Fruit fly (Drosophila melanogaster) whole organism, adult: ENCODE results near the gene ZnT33D.

Source experiments
- CG11617 ChIP-seq: fragments of 200-800 bp; sonication (Bioruptor generic); optimal IDR thresholded peaks from 2 replicates; lab custom pipeline; 2017; ENCODE audit warnings: mild to moderate bottlenecking, missing biosample characterization, missing genetic modification reagents, missing genetic modification characterization
- CG12768 ChIP-seq: fragments of 200-800 bp; sonication (Bioruptor generic); optimal IDR thresholded peaks from 2 replicates; lab custom pipeline; 2017; ENCODE audit warnings: missing biosample characterization, missing genetic modification characterization, mild to moderate bottlenecking, moderate library complexity, missing genetic modification reagents
- CG14711 ChIP-seq: fragments of 200-800 bp; sonication (Bioruptor generic); optimal IDR thresholded peaks from 2 replicates; lab custom pipeline; 2018; ENCODE audit warnings: missing biosample characterization, mild to moderate bottlenecking, missing genetic modification characterization, moderate library complexity
- CG1620 ChIP-seq: fragments of 200-800 bp; sonication (Bioruptor generic); optimal IDR thresholded peaks from 2 replicates; lab custom pipeline; 2016; ENCODE audit warnings: missing biosample characterization, missing genetic modification characterization
- CG5204 ChIP-seq: fragments of 200-800 bp; sonication (Bioruptor generic); optimal IDR thresholded peaks from 2 replicates; lab custom pipeline; 2016; ENCODE audit warnings: missing biosample characterization, missing genetic modification characterization
- CG7045 ChIP-seq: fragments of 200-800 bp; sonication (Bioruptor generic); optimal IDR thresholded peaks from 2 replicates; lab custom pipeline; 2017; ENCODE audit warnings: missing biosample characterization, mild to moderate bottlenecking, missing genetic modification characterization
- CG7101 ChIP-seq: fragments of 200-800 bp; sonication (Bioruptor generic); optimal IDR thresholded peaks from 2 replicates; lab custom pipeline; 2018; ENCODE audit warnings: missing biosample characterization, mild to moderate bottlenecking, missing genetic modification characterization, moderate library complexity
- Clk ChIP-seq: fragments of 200-800 bp; sonication (Bioruptor generic); optimal IDR thresholded peaks from 2 replicates; lab custom pipeline; 2017; ENCODE audit warnings: missing biosample characterization, missing genetic modification characterization
- Crg-1 ChIP-seq: fragments of 200-800 bp; sonication (Bioruptor generic); optimal IDR thresholded peaks from 2 replicates; lab custom pipeline; 2016; ENCODE audit warnings: missing biosample characterization, missing genetic modification characterization
- Hr96 ChIP-seq: fragments of 200-800 bp; sonication (Bioruptor generic); optimal IDR thresholded peaks from 2 replicates; lab custom pipeline; 2016; ENCODE audit warnings: missing biosample characterization, missing genetic modification characterization
- Mnt ChIP-seq: fragments of 200-800 bp; sonication (Bioruptor generic); optimal IDR thresholded peaks from 2 replicates; lab custom pipeline; 2016; ENCODE audit warnings: missing biosample characterization, mild to moderate bottlenecking, missing genetic modification characterization
- bab1 ChIP-seq: fragments of 200-800 bp; sonication (Bioruptor generic); optimal IDR thresholded peaks from 3 replicates; lab custom pipeline; 2019; ENCODE audit warnings: missing biosample characterization, mild to moderate bottlenecking, missing genetic modification characterization, moderate library complexity
- cic ChIP-seq: fragments of 200-800 bp; sonication (Bioruptor generic); optimal IDR thresholded peaks from 2 replicates; lab custom pipeline; 2017; ENCODE audit warnings: missing biosample characterization, mild to moderate bottlenecking, missing genetic modification characterization, moderate library complexity
- cnc ChIP-seq, 2 experiments: fragments of >200 bp; optimal IDR thresholded peaks; 2 replicates each; lab custom pipeline; 2017
- kay ChIP-seq: fragments of 200-800 bp; sonication (Bioruptor generic); peaks from one replicate; lab custom pipeline; 2016; ENCODE audit warnings: missing biosample characterization, missing genetic modification characterization, borderline replicate concordance
- ovo ChIP-seq: fragments of 200-800 bp; sonication (Bioruptor generic); optimal IDR thresholded peaks from 2 replicates; lab custom pipeline; 2016; ENCODE audit warnings: missing biosample characterization, missing genetic modification characterization
- pad ChIP-seq: fragments of 200-800 bp; sonication (Bioruptor generic); optimal IDR thresholded peaks from 3 replicates; lab custom pipeline; 2017; ENCODE audit warnings: missing biosample characterization, missing genetic modification characterization, mild to moderate bottlenecking, moderate library complexity, missing genetic modification reagents
- tj ChIP-seq: fragments of 200-800 bp; sonication (Bioruptor generic); optimal IDR thresholded peaks from 3 replicates; lab custom pipeline; 2017; ENCODE audit warnings: missing biosample characterization, mild to moderate bottlenecking, missing genetic modification characterization, moderate library complexity
- toe ChIP-seq: fragments of 200-800 bp; sonication (Bioruptor generic); optimal IDR thresholded peaks from 2 replicates; lab custom pipeline; 2016; ENCODE audit warnings: missing biosample characterization, missing genetic modification characterization

The ZnT33D gene

DNA sequence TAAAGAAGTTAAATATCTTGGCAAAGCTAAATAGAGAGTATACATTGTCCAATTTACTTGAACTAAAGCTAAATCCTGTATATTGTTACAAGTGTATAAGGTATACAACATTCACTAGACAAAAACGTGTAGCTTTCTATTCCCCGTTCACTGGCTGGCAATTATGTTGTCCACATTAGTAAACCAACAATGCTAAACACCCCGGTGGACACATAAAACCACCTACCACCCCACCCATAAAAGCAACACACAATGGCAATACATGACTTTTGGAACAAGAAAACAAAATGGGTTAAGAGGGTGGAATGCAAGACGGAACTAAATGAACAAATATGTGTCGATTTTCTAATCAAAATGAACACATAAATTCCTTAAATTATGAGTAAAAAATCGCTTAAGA, at the start of gene ZnT33D:
TSS of gene ZnT33D (plus strand) at position 301 of the 400 bp plus-strand sequence.
- TF ChIP-seq CG11617 (GFP tag; lab: Kevin White, UChicago) (no peak), CG7045 (GFP tag; lab: Kevin White, UChicago) (no peak), pad (GFP tag; lab: Kevin White, UChicago) (no peak), CG14711 (no peak), ovo (GFP tag; lab: Kevin White, UChicago) (no peak), CG12768 (GFP tag; lab: Kevin White, UChicago) (no peak), kay (GFP tag; lab: Kevin White, UChicago) (no peak), cic (GFP tag; lab: Kevin White, UChicago) (no peak), Clk (GFP tag; lab: Kevin White, UChicago) (no peak), toe (no peak), cnc (optimal IDR thresholded peaks at IDR 0.05; lab: Kevin White, UChicago) (no peak), Crg-1 (GFP tag; lab: Kevin White, UChicago) (no peak), CG7101 (tag; lab: Kevin White, UChicago) (no peak), bab1 (GFP tag; lab: Kevin White, UChicago) (no peak), tj (no peak), CG1620 (GFP tag; lab: Kevin White, UChicago) (no peak), Mnt (GFP tag; lab: Kevin White, UChicago) (no peak)

DNA sequence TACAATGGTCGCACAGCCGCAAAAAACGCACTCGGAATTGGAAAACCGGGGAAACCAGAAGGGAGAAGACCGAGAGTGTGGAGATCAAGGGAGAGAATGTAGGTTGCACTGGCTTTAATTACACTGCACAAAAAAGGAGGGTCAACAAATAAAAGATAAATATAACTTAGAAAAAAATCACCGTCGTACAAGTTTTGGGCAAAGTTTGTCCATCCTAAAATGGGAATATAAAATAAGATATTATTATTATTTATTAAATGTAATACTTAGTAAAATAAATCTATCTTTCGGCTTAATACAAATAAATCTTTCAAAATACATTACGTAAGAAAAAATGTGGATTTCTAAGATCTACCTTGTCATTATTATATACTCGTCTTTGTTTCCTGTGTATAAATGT, 48.2 kb upstream of the ZnT33D start:
- TF ChIP-seq CG1620 (GFP tag; lab: Kevin White, UChicago) = no peak
- no peak for TF ChIP-seq ovo (GFP tag; lab: Kevin White, UChicago)
- no peak for TF ChIP-seq bab1 (GFP tag; lab: Kevin White, UChicago)
- no peak for TF ChIP-seq CG14711
- TF ChIP-seq CG7045 (GFP tag; lab: Kevin White, UChicago) = no peak
- TF ChIP-seq tj = no peak

- TF ChIP-seq Mnt (GFP tag; lab: Kevin White, UChicago) (no peak), CG7101 (tag; lab: Kevin White, UChicago) (no peak), tj (no peak), CG11617 (GFP tag; lab: Kevin White, UChicago) (no peak), Hr96 (GFP tag; lab: Kevin White, UChicago) (no peak), bab1 (GFP tag; lab: Kevin White, UChicago) (no peak), CG7045 (GFP tag; lab: Kevin White, UChicago) (no peak)
Observed at dm6 chr2L:12120000-12120399, 44.0 kb upstream of the ZnT33D start.

DNA sequence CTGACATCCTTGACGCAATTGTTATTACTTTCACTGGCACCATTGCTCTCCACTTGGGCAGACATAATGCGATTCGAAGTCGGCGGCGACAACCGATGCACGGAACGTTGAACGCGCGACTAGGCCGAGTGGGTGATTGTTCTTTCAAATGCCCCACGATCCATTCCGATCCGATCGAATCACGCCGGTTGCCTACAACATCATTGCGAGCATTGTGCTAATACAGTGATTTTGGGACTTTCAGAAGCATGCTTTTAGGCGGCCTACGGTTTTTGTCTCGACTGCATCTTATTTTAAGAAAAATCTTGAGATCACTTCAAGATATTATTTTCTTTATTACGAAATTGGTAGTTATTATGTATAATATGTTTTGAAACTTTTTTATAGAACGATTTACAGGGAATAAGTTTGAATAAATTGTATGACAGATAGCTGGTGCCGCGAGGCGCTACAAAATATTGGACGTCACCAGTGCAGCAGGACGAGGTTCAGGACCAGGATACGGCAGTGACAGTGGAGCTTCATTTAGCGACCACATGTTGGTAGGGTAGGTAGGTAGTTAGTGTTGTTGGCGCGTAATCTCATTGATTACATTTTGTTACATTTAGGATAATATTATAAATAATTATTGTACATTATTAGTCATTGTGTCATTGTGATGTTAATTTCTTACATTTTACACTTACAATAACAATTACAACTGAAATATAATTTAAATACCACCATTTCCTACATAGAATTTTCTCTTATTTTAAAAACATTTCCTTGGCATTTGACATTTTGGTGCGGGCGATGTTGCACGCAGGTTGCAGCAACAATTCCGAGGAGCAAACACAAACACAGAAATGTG, 30.5 kb upstream of the ZnT33D start, which contains the start of gene rho-6:
TSS of gene rho-6 (minus strand) at position 137 of the 850 bp plus-strand sequence.
- no peak for TF ChIP-seq ovo (GFP tag; lab: Kevin White, UChicago)
- no peak for TF ChIP-seq bab1 (GFP tag; lab: Kevin White, UChicago)
- no peak for TF ChIP-seq Clk (GFP tag; lab: Kevin White, UChicago)
- no peak for TF ChIP-seq toe
- TF ChIP-seq pad (GFP tag; lab: Kevin White, UChicago) = no peak
- TF ChIP-seq CG12768 (GFP tag; lab: Kevin White, UChicago) = no peak
- no peak for TF ChIP-seq kay (GFP tag; lab: Kevin White, UChicago)
- no peak for TF ChIP-seq CG1620 (GFP tag; lab: Kevin White, UChicago)
- TF ChIP-seq CG7101 (tag; lab: Kevin White, UChicago) = no peak
- TF ChIP-seq CG7045 (GFP tag; lab: Kevin White, UChicago) = no peak

DNA sequence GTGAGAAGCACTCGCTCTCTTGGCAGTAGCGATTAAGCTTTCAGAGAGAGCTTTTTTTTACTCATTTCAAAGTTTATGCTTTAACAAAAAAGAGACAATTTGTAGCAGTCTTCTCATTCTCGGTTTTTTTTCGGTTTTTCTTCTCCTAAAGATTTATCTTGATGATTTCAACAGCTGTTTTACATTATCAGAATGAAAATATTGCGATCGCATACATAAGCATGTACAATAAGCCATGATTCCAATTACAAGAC, 30.0 kb upstream of the ZnT33D start:
- no peak for TF ChIP-seq toe
- no peak for TF ChIP-seq CG7101 (tag; lab: Kevin White, UChicago)
- no peak for TF ChIP-seq Clk (GFP tag; lab: Kevin White, UChicago)
- TF ChIP-seq cnc (optimal IDR thresholded peaks at IDR 0.05; lab: Kevin White, UChicago) = no peak
- no peak for TF ChIP-seq CG1620 (GFP tag; lab: Kevin White, UChicago)
- no peak for TF ChIP-seq CG11617 (GFP tag; lab: Kevin White, UChicago)
- no peak for TF ChIP-seq Hr96 (GFP tag; lab: Kevin White, UChicago)
- TF ChIP-seq Mnt (GFP tag; lab: Kevin White, UChicago) = no peak
- no peak for TF ChIP-seq CG5204
- TF ChIP-seq bab1 (GFP tag; lab: Kevin White, UChicago) = no peak
- TF ChIP-seq kay (GFP tag; lab: Kevin White, UChicago) = no peak
- TF ChIP-seq pad (GFP tag; lab: Kevin White, UChicago) = no peak
- no peak for TF ChIP-seq Crg-1 (GFP tag; lab: Kevin White, UChicago)

dm6 chr2L:12137708-12138107, 26.3 kb upstream of the ZnT33D start, which contains the start of gene Gr33a:
TSS of gene Gr33a (plus strand) at chr2L:12138008.
- no peak for TF ChIP-seq Mnt (GFP tag; lab: Kevin White, UChicago)
- TF ChIP-seq kay (GFP tag; lab: Kevin White, UChicago) = peak; percentile 4

dm6 chr2L:12142439-12142838, 21.6 kb upstream of the ZnT33D start, which contains the start of gene CG31760:
TSS of gene CG31760 (plus strand) at chr2L:12142780.
- TF ChIP-seq ovo (GFP tag; lab: Kevin White, UChicago) = no peak
- TF ChIP-seq Crg-1 (GFP tag; lab: Kevin White, UChicago) = no peak
- no peak for TF ChIP-seq CG12768 (GFP tag; lab: Kevin White, UChicago)
